Fruit fly (Drosophila melanogaster) whole organism, pupa: Measurements from ENCODE around the gene CG34043.

Experiments
- CG10348 ChIP-seq: fragments of 200-800 bp; sonication (Bioruptor generic); IDR thresholded peaks from 2 replicates; pipeline ENCODE4 v1.3.6; 2022; ENCODE audit warnings: missing biosample characterization, missing genetic modification characterization
- CG12605 ChIP-seq: fragments of 200-800 bp; sonication (Bioruptor generic); IDR thresholded peaks from 2 replicates; pipeline ENCODE4 v1.3.6; 2022; ENCODE audit warnings: missing biosample characterization, missing genetic modification characterization
- CG13204 ChIP-seq: fragments of 200-800 bp; sonication (Bioruptor generic); optimal IDR thresholded peaks from 2 replicates; lab custom pipeline; 2018; ENCODE audit warnings: missing biosample characterization, mild to moderate bottlenecking, missing genetic modification characterization, moderate library complexity
- CG14655 ChIP-seq: fragments of 200-800 bp; sonication (Bioruptor generic); optimal IDR thresholded peaks from 3 replicates; lab custom pipeline; 2017; ENCODE audit warnings: mild to moderate bottlenecking, missing biosample characterization, missing genetic modification reagents, missing genetic modification characterization
- CG15710 ChIP-seq: fragments of 200-800 bp; sonication (Bioruptor generic); optimal IDR thresholded peaks from 2 replicates; lab custom pipeline; 2018; ENCODE audit warnings: missing biosample characterization, mild to moderate bottlenecking, missing genetic modification characterization, moderate library complexity
- CG17806 ChIP-seq: fragments of 200-800 bp; sonication (Bioruptor generic); optimal IDR thresholded peaks from 2 replicates; lab custom pipeline; 2018; ENCODE audit warnings: missing biosample characterization, mild to moderate bottlenecking, missing genetic modification characterization, moderate library complexity
- CG32121 ChIP-seq: fragments of 200-800 bp; sonication (Bioruptor generic); IDR thresholded peaks from 2 replicates; pipeline ENCODE4 v1.3.6; 2022; ENCODE audit warnings: missing biosample characterization, missing genetic modification characterization
- CG34367 ChIP-seq: fragments of 200-800 bp; sonication (Bioruptor generic); optimal IDR thresholded peaks from 2 replicates; lab custom pipeline; 2018; ENCODE audit warnings: missing biosample characterization, mild to moderate bottlenecking, missing genetic modification characterization
- CG4496 ChIP-seq: fragments of 200-800 bp; sonication (Bioruptor generic); IDR thresholded peaks from 3 replicates; pipeline ENCODE4 v1.3.6; 2022; ENCODE audit warnings: missing biosample characterization, missing genetic modification characterization
- CG8159 ChIP-seq: fragments of 200-800 bp; sonication (Bioruptor generic); optimal IDR thresholded peaks from 3 replicates; lab custom pipeline; 2018; ENCODE audit warnings: missing biosample characterization, mild to moderate bottlenecking, missing genetic modification characterization, moderate library complexity
- CG8301 ChIP-seq: fragments of 200-800 bp; sonication (Bioruptor generic); optimal IDR thresholded peaks from 2 replicates; lab custom pipeline; 2018; ENCODE audit warnings: missing biosample characterization, mild to moderate bottlenecking, missing genetic modification characterization
- CG9948 ChIP-seq: fragments of 200-800 bp; sonication (Bioruptor generic); optimal IDR thresholded peaks from 2 replicates; lab custom pipeline; 2018; ENCODE audit warnings: missing biosample characterization, mild to moderate bottlenecking, missing genetic modification characterization, moderate library complexity
- D1 ChIP-seq: fragments of 200-800 bp; sonication (Bioruptor generic); optimal IDR thresholded peaks from 2 replicates; lab custom pipeline; 2018; ENCODE audit warnings: missing biosample characterization, mild to moderate bottlenecking, missing genetic modification characterization, moderate library complexity
- EcR ChIP-seq: fragments of 200-800 bp; sonication (Bioruptor generic); optimal IDR thresholded peaks from 3 replicates; lab custom pipeline; 2019; ENCODE audit warnings: missing biosample characterization, missing genetic modification characterization, mild to moderate bottlenecking, moderate library complexity, missing genetic modification reagents
- Ets98B ChIP-seq: fragments of 200-800 bp; sonication (Bioruptor generic); IDR thresholded peaks from 2 replicates; pipeline ENCODE4 v1.3.6; 2022; ENCODE audit warnings: missing biosample characterization, missing genetic modification characterization
- Pif1A ChIP-seq: fragments of 200-800 bp; sonication (Bioruptor generic); optimal IDR thresholded peaks from 3 replicates; lab custom pipeline; 2016; ENCODE audit warnings: missing biosample characterization, missing genetic modification characterization
- Pif1B ChIP-seq: fragments of 200-800 bp; sonication (Bioruptor generic); optimal IDR thresholded peaks from 3 replicates; lab custom pipeline; 2016; ENCODE audit warnings: missing biosample characterization, missing genetic modification characterization
- Snoo ChIP-seq: fragments of 200-800 bp; sonication (Bioruptor generic); optimal IDR thresholded peaks from 3 replicates; lab custom pipeline; 2017; ENCODE audit warnings: missing biosample characterization, mild to moderate bottlenecking, missing genetic modification characterization, inconsistent platforms
- fd96Ca ChIP-seq: fragments of 200-800 bp; sonication (Bioruptor generic); IDR thresholded peaks from 3 replicates; pipeline ENCODE4 v1.3.6; 2022; ENCODE audit warnings: missing biosample characterization, missing genetic modification characterization
- gl ChIP-seq: fragments of 200-800 bp; sonication (Bioruptor generic); optimal IDR thresholded peaks from 2 replicates; lab custom pipeline; 2018; ENCODE audit warnings: missing biosample characterization, mild to moderate bottlenecking, missing genetic modification characterization
- rn ChIP-seq: fragments of 200-800 bp; sonication (Bioruptor generic); IDR thresholded peaks from 2 replicates; pipeline ENCODE4 v1.3.6; 2022; ENCODE audit warnings: missing biosample characterization, missing genetic modification characterization

CG34043 gene

dm6 chr2L:10280772-10281171, at the start of gene CG34043:
Gene CG34043 (minus strand): TSS chr2L:10280872.
- TF ChIP-seq CG8159 (tag; lab: Kevin White, UChicago): no peak
- TF ChIP-seq CG10348: no peak
- no peak for TF ChIP-seq CG15710 (tag; lab: Kevin White, UChicago)
- no peak for TF ChIP-seq EcR (GFP tag; lab: Kevin White, UChicago)
- TF ChIP-seq D1: no peak
- TF ChIP-seq rn: no peak
- TF ChIP-seq CG34367: no peak
- no peak for TF ChIP-seq Ets98B (GFP tag; lab: Robert Waterston, UW)
- no peak for TF ChIP-seq CG13204 (GFP tag; lab: Kevin White, UChicago)
- no peak for TF ChIP-seq CG14655 (GFP tag; lab: Kevin White, UChicago)
- TF ChIP-seq CG9948 (tag; lab: Kevin White, UChicago): no peak
- no peak for TF ChIP-seq Pif1A (GFP tag; lab: Kevin White, UChicago)
- TF ChIP-seq CG32121 (GFP tag; lab: Robert Waterston, UW): no peak
- TF ChIP-seq Snoo: no peak
- no peak for TF ChIP-seq CG4496 (GFP tag; lab: Robert Waterston, UW)
- no peak for TF ChIP-seq CG17806 (tag; lab: Kevin White, UChicago)
- TF ChIP-seq, all 21 proteins: peak for 0

- TF ChIP-seq EcR (GFP tag; lab: Kevin White, UChicago) (no peak), CG10348 (no peak), Snoo (no peak), gl (tag; lab: Kevin White, UChicago) (no peak), CG8159 (tag; lab: Kevin White, UChicago) (no peak), CG14655 (GFP tag; lab: Kevin White, UChicago) (no peak), CG4496 (GFP tag; lab: Robert Waterston, UW) (no peak), fd96Ca (GFP tag; lab: Robert Waterston, UW) (no peak), CG34367 (no peak), Ets98B (GFP tag; lab: Robert Waterston, UW) (no peak), Pif1B (GFP tag; lab: Kevin White, UChicago) (no peak), CG32121 (GFP tag; lab: Robert Waterston, UW) (no peak), CG9948 (tag; lab: Kevin White, UChicago) (no peak), D1 (no peak), rn (no peak), CG12605 (no peak)
Measured at dm6 chr2L:10327790-10328189, 47.1 kb upstream of the CG34043 start, which contains the start of gene RnrL. Gene RnrL (minus strand): TSS chr2L:10327943.

dm6 chr2L:10322773-10323487, 42.3 kb upstream of the CG34043 start, which contains the start of gene CG5381:
Gene CG5381 (minus strand): TSS chr2L:10323102.
- TF ChIP-seq Pif1B (GFP tag; lab: Kevin White, UChicago): no peak
- no peak for TF ChIP-seq Ets98B (GFP tag; lab: Robert Waterston, UW)
- TF ChIP-seq CG32121 (GFP tag; lab: Robert Waterston, UW): no peak
- TF ChIP-seq rn: no peak
- no peak for TF ChIP-seq D1
- no peak for TF ChIP-seq Pif1A (GFP tag; lab: Kevin White, UChicago)
- no peak for TF ChIP-seq fd96Ca (GFP tag; lab: Robert Waterston, UW)
- no peak for TF ChIP-seq CG17806 (tag; lab: Kevin White, UChicago)
- no peak for TF ChIP-seq CG13204 (GFP tag; lab: Kevin White, UChicago)
- no peak for TF ChIP-seq CG4496 (GFP tag; lab: Robert Waterston, UW)
- TF ChIP-seq CG8301: no peak
- TF ChIP-seq CG12605: no peak
- no peak for TF ChIP-seq gl (tag; lab: Kevin White, UChicago)
- no peak for TF ChIP-seq CG15710 (tag; lab: Kevin White, UChicago)
- no peak for TF ChIP-seq Snoo
- TF ChIP-seq EcR (GFP tag; lab: Kevin White, UChicago): no peak
- TF ChIP-seq CG14655 (GFP tag; lab: Kevin White, UChicago): no peak
- TF ChIP-seq CG8159 (tag; lab: Kevin White, UChicago): no peak

- TF ChIP-seq CG34367: no peak
- TF ChIP-seq CG9948 (tag; lab: Kevin White, UChicago): no peak
- TF ChIP-seq Pif1B (GFP tag; lab: Kevin White, UChicago): no peak
- no peak for TF ChIP-seq gl (tag; lab: Kevin White, UChicago)
- TF ChIP-seq fd96Ca (GFP tag; lab: Robert Waterston, UW): no peak
- TF ChIP-seq D1: no peak
- no peak for TF ChIP-seq CG4496 (GFP tag; lab: Robert Waterston, UW)
- TF ChIP-seq Snoo: no peak
- no peak for TF ChIP-seq CG14655 (GFP tag; lab: Kevin White, UChicago)
- TF ChIP-seq CG10348: no peak
- TF ChIP-seq CG32121 (GFP tag; lab: Robert Waterston, UW): no peak
- no peak for TF ChIP-seq CG13204 (GFP tag; lab: Kevin White, UChicago)
- no peak for TF ChIP-seq CG12605
- TF ChIP-seq Pif1A (GFP tag; lab: Kevin White, UChicago): no peak
- no peak for TF ChIP-seq CG17806 (tag; lab: Kevin White, UChicago)
- TF ChIP-seq Ets98B (GFP tag; lab: Robert Waterston, UW): no peak
- no peak for TF ChIP-seq EcR (GFP tag; lab: Kevin White, UChicago)
- no peak for TF ChIP-seq rn
- no peak for TF ChIP-seq CG15710 (tag; lab: Kevin White, UChicago)
- TF ChIP-seq CG8301: no peak
Measured at dm6 chr2L:10322176-10322575, 41.5 kb upstream of the CG34043 start, which contains the start of gene CG4995. Gene CG4995 (plus strand): TSS chr2L:10322476.

- TF ChIP-seq EcR (GFP tag; lab: Kevin White, UChicago) (peak; percentile 90), CG15710 (tag; lab: Kevin White, UChicago) (no peak), CG13204 (GFP tag; lab: Kevin White, UChicago) (no peak), Pif1B (GFP tag; lab: Kevin White, UChicago) (no peak), Snoo (no peak), gl (tag; lab: Kevin White, UChicago) (peak; percentile 42), CG14655 (GFP tag; lab: Kevin White, UChicago) (no peak), CG8159 (tag; lab: Kevin White, UChicago) (no peak), CG8301 (no peak), CG9948 (tag; lab: Kevin White, UChicago) (no peak), CG32121 (GFP tag; lab: Robert Waterston, UW) (peak; percentile 51; the same call in 1 of the 2 replicates), CG17806 (tag; lab: Kevin White, UChicago) (no peak), D1 (no peak), Pif1A (GFP tag; lab: Kevin White, UChicago) (no peak), CG10348 (no peak), CG4496 (GFP tag; lab: Robert Waterston, UW) (no peak), fd96Ca (GFP tag; lab: Robert Waterston, UW) (no peak)
Measured at dm6 chr2L:10321612-10322011, 40.9 kb upstream of the CG34043 start.
